Worm (Caenorhabditis elegans): ENCODE data around the gene F44F4.9.
A peak's percentile ranks its signal among the peaks of the same experiment; 100 is the strongest.

F44F4.9 gene

ce11 chrII:10880625-10881024 lies 35.0 kb downstream of the F44F4.9 start, which contains the start of gene lurp-1:
lurp-1 (plus strand) TSS chrII:10880925.
- no peak for TF ChIP-seq T22C8.4 (GFP tag; IDR thresholded peaks at IDR 0.05)
- TF ChIP-seq cog-1 (tag; optimal IDR thresholded peaks at IDR 0.05): no peak
- no peak for TF ChIP-seq ref-1 (GFP tag; conservative IDR thresholded peaks at IDR 0.05)
- TF ChIP-seq ztf-23 (GFP tag; IDR thresholded peaks at IDR 0.05): no peak
- no peak for TF ChIP-seq ztf-29 (GFP tag; IDR thresholded peaks at IDR 0.05)
- no peak for TF ChIP-seq klf-2 (GFP tag; conservative IDR thresholded peaks at IDR 0.05)
- no peak for TF ChIP-seq med-1 (GFP tag; optimal IDR thresholded peaks at IDR 0.05; ENCODE audit: insufficient read depth)
- TF ChIP-seq flt-1 (GFP tag; IDR thresholded peaks at IDR 0.05): no peak
- TF ChIP-seq tab-1 (GFP tag; IDR thresholded peaks at IDR 0.05): no peak

ce11 chrII:10873631-10874030 lies 42.0 kb downstream of the F44F4.9 start, which contains the start of gene orc-2:
orc-2 (plus strand) TSS chrII:10873931.
- TF ChIP-seq ref-1 (GFP tag; conservative IDR thresholded peaks at IDR 0.05) (no peak), cog-1 (tag; optimal IDR thresholded peaks at IDR 0.05) (no peak), ztf-23 (GFP tag; IDR thresholded peaks at IDR 0.05) (no peak), T22C8.4 (GFP tag; IDR thresholded peaks at IDR 0.05) (no peak), klf-2 (GFP tag; conservative IDR thresholded peaks at IDR 0.05) (no peak), med-1 (GFP tag; optimal IDR thresholded peaks at IDR 0.05; ENCODE audit: insufficient read depth) (no peak), tab-1 (GFP tag; IDR thresholded peaks at IDR 0.05) (no peak), ztf-29 (GFP tag; IDR thresholded peaks at IDR 0.05) (no peak), flt-1 (GFP tag; IDR thresholded peaks at IDR 0.05) (no peak)

ce11 chrII:10872541-10872940 lies 43.1 kb downstream of the F44F4.9 start, which contains the start of the genes cyn-4 and copz-1:
cyn-4 (minus strand) TSS chrII:10872611.
copz-1 (plus strand) TSS chrII:10872879.
- TF ChIP-seq cog-1 (tag; optimal IDR thresholded peaks at IDR 0.05) (peak; percentile 80), ref-1 (GFP tag; conservative IDR thresholded peaks at IDR 0.05) (no peak), T22C8.4 (GFP tag; IDR thresholded peaks at IDR 0.05) (no peak), med-1 (GFP tag; optimal IDR thresholded peaks at IDR 0.05; ENCODE audit: insufficient read depth) (no peak), tab-1 (GFP tag; IDR thresholded peaks at IDR 0.05) (0 out of 2 replicates have a peak, but pooled peaks have one; percentile 29), flt-1 (GFP tag; IDR thresholded peaks at IDR 0.05) (0 out of 2 replicates have a peak, but pooled peaks have one; percentile 46), klf-2 (GFP tag; conservative IDR thresholded peaks at IDR 0.05) (0 out of 2 replicates have a peak, but pooled peaks have one; percentile 42), ztf-29 (GFP tag; IDR thresholded peaks at IDR 0.05) (no peak), ztf-23 (GFP tag; IDR thresholded peaks at IDR 0.05) (peak; percentile 67)

ce11 chrII:10870698-10871097 lies 44.9 kb downstream of the F44F4.9 start:
- no peak for TF ChIP-seq cog-1 (tag; optimal IDR thresholded peaks at IDR 0.05)

- TF ChIP-seq klf-2 (GFP tag; conservative IDR thresholded peaks at IDR 0.05) (no peak), cog-1 (tag; optimal IDR thresholded peaks at IDR 0.05) (peak; percentile 64), ztf-29 (GFP tag; IDR thresholded peaks at IDR 0.05) (no peak), ztf-23 (GFP tag; IDR thresholded peaks at IDR 0.05) (peak; percentile 59; the same call in 1 of the 2 replicates), tab-1 (GFP tag; IDR thresholded peaks at IDR 0.05) (no peak), flt-1 (GFP tag; IDR thresholded peaks at IDR 0.05) (peak; percentile 76), ref-1 (GFP tag; conservative IDR thresholded peaks at IDR 0.05) (no peak), med-1 (GFP tag; optimal IDR thresholded peaks at IDR 0.05; ENCODE audit: insufficient read depth) (no peak), T22C8.4 (GFP tag; IDR thresholded peaks at IDR 0.05) (peak; percentile 86)
Observed at ce11 chrII:10868670-10869246, 46.9 kb downstream of the F44F4.9 start, which contains the start of the genes gmps-1 and cap-2. gmps-1 (minus strand) TSS chrII:10868720. cap-2 (plus strand) TSS chrII:10869196.

ce11 chrII:10867219-10867618 lies 48.4 kb downstream of the F44F4.9 start:
- TF ChIP-seq klf-2 (GFP tag; conservative IDR thresholded peaks at IDR 0.05) (no peak), ztf-23 (GFP tag; IDR thresholded peaks at IDR 0.05) (no peak), ref-1 (GFP tag; conservative IDR thresholded peaks at IDR 0.05) (no peak)

Data from whole organism, midembryonic.